Worm (Caenorhabditis elegans): ENCODE data around the gene clec-88.

clec-88 gene

DNA sequence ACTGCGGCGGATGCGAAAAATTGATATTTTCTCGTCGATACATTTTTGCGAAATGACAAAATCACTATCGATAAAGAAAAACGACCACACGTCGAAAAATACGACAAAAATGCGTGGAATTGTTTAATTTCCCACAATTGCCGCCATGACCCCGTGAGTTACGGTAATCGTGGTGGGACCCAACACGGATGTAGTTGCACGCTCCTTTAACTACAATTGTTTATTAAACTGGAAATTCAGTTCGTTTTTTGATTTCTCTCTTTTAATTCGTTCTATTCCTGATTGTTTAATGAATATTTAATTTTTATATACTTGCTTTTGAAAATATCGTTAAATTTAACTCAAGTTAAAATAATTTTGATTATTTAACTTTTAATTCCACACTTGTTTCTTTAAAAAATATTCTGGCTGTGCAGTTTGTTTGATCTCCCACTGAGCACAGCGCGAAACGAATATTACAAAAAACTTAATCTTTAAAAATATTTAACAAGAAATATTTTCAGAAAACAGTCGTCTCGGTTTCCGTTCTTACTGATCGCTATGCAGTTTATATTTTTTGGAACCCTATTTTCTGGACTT lies at the start of gene clec-88, which contains the start of gene ani-2:
TSS of gene clec-88 (plus strand) at position 486 of the 579 bp plus-strand sequence.
TSS of gene ani-2 (minus strand) at position 131 of the 579 bp plus-strand sequence.
- TF ChIP-seq nhr-25 (tag; optimal IDR thresholded peaks at IDR 0.05) (no peak), ama-1 (optimal IDR thresholded peaks at IDR 0.05) (no peak), mdl-1 (tag; optimal IDR thresholded peaks at IDR 0.05) (no peak), tbx-2 (tag; optimal IDR thresholded peaks at IDR 0.05) (no peak), nhr-237 (tag; optimal IDR thresholded peaks at IDR 0.05) (no peak), egl-5 (tag; optimal IDR thresholded peaks at IDR 0.05) (no peak), ceh-28 (tag; optimal IDR thresholded peaks at IDR 0.05) (no peak), aly-2 (tag; optimal IDR thresholded peaks at IDR 0.05) (no peak), mml-1 (tag; optimal IDR thresholded peaks at IDR 0.05) (no peak), ztf-4 (tag; optimal IDR thresholded peaks at IDR 0.05) (no peak), fkh-10 (GFP tag; optimal IDR thresholded peaks at IDR 0.05) (no peak), nhr-28 (tag; optimal IDR thresholded peaks at IDR 0.05) (no peak), sea-2 (GFP tag; optimal IDR thresholded peaks at IDR 0.05) (no peak), ZK546.5 (tag; optimal IDR thresholded peaks at IDR 0.05) (no peak), pha-4 (tag; optimal IDR thresholded peaks at IDR 0.05) (no peak), ztf-11 (tag; optimal IDR thresholded peaks at IDR 0.05) (no peak)

DNA sequence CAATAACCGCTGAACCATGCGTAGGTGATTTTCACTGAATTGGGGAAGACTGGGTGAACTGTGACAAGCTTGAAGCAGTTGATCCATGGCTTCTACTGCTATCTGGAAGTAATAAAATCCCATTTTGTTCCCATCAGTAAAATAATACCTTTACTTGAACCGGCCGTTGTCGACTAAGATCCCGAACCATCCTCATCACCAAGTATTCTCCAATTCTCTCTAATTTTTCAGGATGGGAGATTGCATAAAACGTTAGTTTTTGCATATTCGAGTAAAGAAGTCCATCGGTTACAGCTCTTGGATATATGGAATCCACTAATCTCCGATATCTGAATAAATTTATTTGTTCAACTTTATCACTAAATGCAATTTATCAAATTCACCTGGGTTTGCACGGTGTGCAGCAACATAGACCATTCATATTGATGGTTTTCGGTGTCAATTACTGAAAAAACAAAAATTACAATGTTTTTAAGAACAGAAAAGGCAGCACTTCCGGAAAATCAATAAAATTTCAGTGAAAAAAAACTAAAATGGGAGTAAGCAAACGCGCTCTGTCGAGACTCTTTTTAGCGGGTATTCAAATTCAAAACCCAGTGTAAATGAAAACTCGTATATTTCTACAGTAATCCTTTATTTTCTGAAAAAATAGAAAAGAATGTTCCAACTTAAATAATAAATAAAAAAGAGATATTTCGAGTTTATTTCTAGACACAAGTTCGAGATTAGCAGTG lies 44.7 kb upstream of the clec-88 start, which contains the start of gene efr-3:
TSS of gene efr-3 (minus strand) at position 505 of the 734 bp plus-strand sequence.
- TF ChIP-seq nhr-67 (tag; optimal IDR thresholded peaks at IDR 0.05): no peak
- TF ChIP-seq nhr-25 (tag; optimal IDR thresholded peaks at IDR 0.05): no peak
- no peak for TF ChIP-seq tbx-2 (tag; optimal IDR thresholded peaks at IDR 0.05)
- TF ChIP-seq ama-1 (optimal IDR thresholded peaks at IDR 0.05): no peak
- no peak for TF ChIP-seq snpc-4 (tag; optimal IDR thresholded peaks at IDR 0.05)
- TF ChIP-seq ceh-28 (tag; optimal IDR thresholded peaks at IDR 0.05): peak; percentile 79
- TF ChIP-seq pha-4 (tag; optimal IDR thresholded peaks at IDR 0.05): peak; percentile 71
- TF ChIP-seq nfya-1 (tag; optimal IDR thresholded peaks at IDR 0.05; ENCODE audit: insufficient read depth): peak; percentile 63
- TF ChIP-seq egl-27 (tag; optimal IDR thresholded peaks at IDR 0.05): no peak
- TF ChIP-seq ztf-11 (tag; optimal IDR thresholded peaks at IDR 0.05): no peak
- TF ChIP-seq nhr-23 (tag; optimal IDR thresholded peaks at IDR 0.05): peak; percentile 44
- TF ChIP-seq pqm-1 (tag; optimal IDR thresholded peaks at IDR 0.05): peak; percentile 44
- TF ChIP-seq unc-39 (tag; optimal IDR thresholded peaks at IDR 0.05): no peak
- peak; percentile 62 for TF ChIP-seq lin-15B (tag; optimal IDR thresholded peaks at IDR 0.05)
- TF ChIP-seq hmg-11 (tag; optimal IDR thresholded peaks at IDR 0.05): no peak

DNA sequence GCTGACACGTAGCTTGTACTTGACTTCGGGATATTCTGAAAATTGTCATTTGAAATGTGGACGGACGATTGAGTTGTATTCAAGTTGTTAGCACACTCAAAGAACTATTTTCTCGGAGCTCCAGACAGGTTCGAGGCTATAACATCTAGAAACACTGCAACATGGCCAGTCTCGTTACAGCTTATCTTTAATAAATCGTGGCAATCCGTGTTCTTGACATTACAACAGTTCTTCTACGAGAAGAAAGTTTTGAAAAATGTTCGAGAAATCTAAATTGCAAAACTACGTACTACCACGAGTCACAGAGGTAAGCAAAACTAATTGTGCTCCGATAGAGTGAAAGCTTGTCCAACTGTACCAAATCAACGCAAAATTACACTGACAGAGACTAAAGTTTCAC lies 43.4 kb upstream of the clec-88 start:
- TF ChIP-seq nhr-76 (tag; optimal IDR thresholded peaks at IDR 0.05) (no peak), lsy-12 (tag; optimal IDR thresholded peaks at IDR 0.05) (no peak), skn-1 (tag; optimal IDR thresholded peaks at IDR 0.05) (no peak), eor-1 (tag; optimal IDR thresholded peaks at IDR 0.05) (no peak)

DNA sequence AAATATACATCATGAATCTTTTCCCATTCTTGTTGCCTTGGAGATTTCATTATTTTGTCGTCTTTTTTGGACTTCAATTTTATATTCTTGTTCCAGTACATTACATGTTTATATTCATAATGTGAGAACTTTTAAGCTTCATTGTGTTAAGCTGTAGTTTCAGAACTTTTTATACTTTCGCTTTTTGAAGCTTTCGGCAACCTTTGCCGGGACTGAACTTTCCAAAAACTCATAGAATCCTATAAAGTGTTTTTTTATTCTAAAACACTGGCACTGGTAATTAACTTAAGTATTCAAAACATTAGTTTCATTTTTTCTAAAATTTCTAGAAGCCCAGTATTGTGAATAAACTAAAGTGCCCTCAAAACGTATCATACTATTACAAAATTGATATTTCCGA lies 42.5 kb upstream of the clec-88 start, which contains the start of gene C32D5.4:
TSS of gene C32D5.4 (minus strand) at position 101 of the 400 bp plus-strand sequence.
- TF ChIP-seq egl-27 (tag; optimal IDR thresholded peaks at IDR 0.05): no peak
- TF ChIP-seq elt-1 (tag; optimal IDR thresholded peaks at IDR 0.05): no peak
- no peak for TF ChIP-seq mml-1 (tag; optimal IDR thresholded peaks at IDR 0.05)
- no peak for TF ChIP-seq skn-1 (tag; optimal IDR thresholded peaks at IDR 0.05)
- no peak for TF ChIP-seq fos-1 (tag; optimal IDR thresholded peaks at IDR 0.05)
- TF ChIP-seq nhr-28 (tag; optimal IDR thresholded peaks at IDR 0.05): no peak
- no peak for TF ChIP-seq ceh-28 (tag; optimal IDR thresholded peaks at IDR 0.05)
- TF ChIP-seq lin-39 (tag; optimal IDR thresholded peaks at IDR 0.05): no peak
- TF ChIP-seq lin-15B (tag; optimal IDR thresholded peaks at IDR 0.05): no peak
- no peak for TF ChIP-seq nhr-25 (tag; optimal IDR thresholded peaks at IDR 0.05)
- TF ChIP-seq elt-2 (tag; optimal IDR thresholded peaks at IDR 0.05): no peak
- no peak for TF ChIP-seq nhr-76 (tag; optimal IDR thresholded peaks at IDR 0.05)
- TF ChIP-seq ZK546.5 (tag; optimal IDR thresholded peaks at IDR 0.05): no peak
- TF ChIP-seq eor-1 (tag; optimal IDR thresholded peaks at IDR 0.05): no peak
- no peak for TF ChIP-seq nhr-23 (tag; optimal IDR thresholded peaks at IDR 0.05)

DNA sequence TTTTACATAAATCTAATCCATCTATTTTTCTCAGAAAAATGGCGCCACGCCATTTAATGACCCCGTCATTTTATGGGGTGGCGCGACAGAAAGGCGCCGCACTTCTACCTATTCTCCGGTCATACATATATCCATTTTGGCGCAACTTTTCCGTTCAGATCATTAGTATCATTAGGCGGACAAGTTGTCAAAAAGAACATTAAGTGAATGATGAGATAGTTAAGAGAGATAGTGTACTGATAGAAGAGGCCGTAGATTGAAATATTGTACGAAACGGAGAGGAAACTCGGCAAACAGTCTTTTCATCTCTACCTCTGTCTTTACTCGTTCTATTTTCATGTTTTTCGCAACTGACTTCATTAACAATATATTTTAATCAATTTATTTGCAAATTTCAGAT lies 41.4 kb upstream of the clec-88 start, which contains the start of gene sma-6:
TSS of gene sma-6 (plus strand) at position 399 of the 400 bp plus-strand sequence.
- TF ChIP-seq lin-39 (tag; optimal IDR thresholded peaks at IDR 0.05) (no peak), nhr-23 (tag; optimal IDR thresholded peaks at IDR 0.05) (peak; percentile 18), elt-2 (tag; optimal IDR thresholded peaks at IDR 0.05) (peak; percentile 30)
